Fruit fly (Drosophila melanogaster) whole organism, embryonic: Measurements from ENCODE around the gene CG8907.

Experiments used
- Abd-B ChIP-seq: fragments of 200-800 bp; sonication (Bioruptor generic); optimal IDR thresholded peaks from 2 replicates; lab custom pipeline; 2018; ENCODE audit warnings: missing biosample characterization, mild to moderate bottlenecking, missing genetic modification characterization, moderate library complexity
- Atf3 ChIP-seq: fragments of 200-800 bp; sonication (Bioruptor generic); optimal IDR thresholded peaks from 3 replicates; lab custom pipeline; 2016; ENCODE audit warnings: missing biosample characterization, missing genetic modification characterization
- B-H1 ChIP-seq: fragments of 200-800 bp; sonication (Bioruptor generic); IDR thresholded peaks from 3 replicates; pipeline ENCODE4 v1.3.6; 2022; ENCODE audit warnings: missing biosample characterization, missing genetic modification characterization
- B-H2 ChIP-seq: fragments of 200-800 bp; sonication (Bioruptor generic); optimal IDR thresholded peaks from 2 replicates; lab custom pipeline; 2018; ENCODE audit warnings: missing biosample characterization, mild to moderate bottlenecking, missing genetic modification characterization
- Bteb2 ChIP-seq: fragments of 200-800 bp; sonication (Bioruptor generic); optimal IDR thresholded peaks from 2 replicates; lab custom pipeline; 2016; ENCODE audit warnings: missing biosample characterization, missing genetic modification characterization
- CG10267 ChIP-seq: fragments of 200-800 bp; sonication (Bioruptor generic); optimal IDR thresholded peaks from 2 replicates; lab custom pipeline; 2018; ENCODE audit warnings: missing biosample characterization, mild to moderate bottlenecking, missing genetic modification characterization, moderate library complexity
- CG12155 ChIP-seq: fragments of 200-800 bp; sonication (Bioruptor generic); optimal IDR thresholded peaks from 3 replicates; lab custom pipeline; 2016; ENCODE audit warnings: missing biosample characterization, missing genetic modification characterization
- CG12659 ChIP-seq: fragments of 200-800 bp; sonication (Bioruptor generic); optimal IDR thresholded peaks from 3 replicates; lab custom pipeline; 2017; ENCODE audit warnings: mild to moderate bottlenecking, missing biosample characterization, missing genetic modification reagents, missing genetic modification characterization
- CG12942 ChIP-seq: fragments of 200-800 bp; sonication (Bioruptor generic); optimal IDR thresholded peaks from 3 replicates; lab custom pipeline; 2016; ENCODE audit warnings: missing biosample characterization, missing genetic modification characterization
- CG13296 ChIP-seq: fragments of 200-800 bp; sonication (Bioruptor generic); optimal IDR thresholded peaks from 3 replicates; lab custom pipeline; 2018; ENCODE audit warnings: missing biosample characterization, mild to moderate bottlenecking, missing genetic modification characterization
- CG13775 ChIP-seq: fragments of 200-800 bp; sonication (Bioruptor generic); optimal IDR thresholded peaks from 3 replicates; lab custom pipeline; 2017; ENCODE audit warnings: missing biosample characterization, mild to moderate bottlenecking, missing genetic modification characterization
- CG16779 ChIP-seq: fragments of 200-800 bp; sonication (Bioruptor generic); IDR thresholded peaks from 2 replicates; pipeline ENCODE4 v1.3.6; 2022; ENCODE audit warnings: missing biosample characterization, missing genetic modification characterization
- CG17612 ChIP-seq: fragments of 200-800 bp; sonication (Bioruptor generic); IDR thresholded peaks from 2 replicates; pipeline ENCODE4 v1.3.6; 2022; ENCODE audit warnings: missing biosample characterization, missing genetic modification characterization
- CG17829 ChIP-seq: fragments of 200-800 bp; optimal IDR thresholded peaks from 2 replicates; lab custom pipeline; 2019; ENCODE audit warnings: missing biosample characterization, mild to moderate bottlenecking, missing genetic modification characterization, moderate library complexity
- CG2120 ChIP-seq: fragments of 200-800 bp; sonication (Bioruptor generic); optimal IDR thresholded peaks from 3 replicates; lab custom pipeline; 2016; ENCODE audit warnings: missing biosample characterization, missing genetic modification characterization
- CG3995 ChIP-seq: fragments of 200-800 bp; sonication (Bioruptor generic); optimal IDR thresholded peaks from 3 replicates; lab custom pipeline; 2016; ENCODE audit warnings: missing biosample characterization, missing genetic modification characterization
- CG4404 ChIP-seq: fragments of 200-800 bp; sonication (Bioruptor generic); IDR thresholded peaks from 2 replicates; pipeline ENCODE4 v1.3.6; 2022; ENCODE audit warnings: missing biosample characterization, missing genetic modification characterization
- CG4424 ChIP-seq: fragments of 200-800 bp; sonication (Bioruptor generic); optimal IDR thresholded peaks from 3 replicates; lab custom pipeline; 2016; ENCODE audit warnings: missing biosample characterization, missing genetic modification characterization
- CG4854 ChIP-seq: fragments of 200-800 bp; sonication (Bioruptor generic); optimal IDR thresholded peaks from 2 replicates; lab custom pipeline; 2016; ENCODE audit warnings: missing biosample characterization, missing genetic modification characterization, inconsistent platforms
- CG5245 ChIP-seq: fragments of 200-800 bp; sonication (Bioruptor generic); optimal IDR thresholded peaks from 3 replicates; lab custom pipeline; 2016; ENCODE audit warnings: missing biosample characterization, missing genetic modification characterization
- CG6765 ChIP-seq: fragments of 200-800 bp; sonication (Bioruptor generic); optimal IDR thresholded peaks from 3 replicates; lab custom pipeline; 2017; ENCODE audit warnings: missing biosample characterization, mild to moderate bottlenecking, missing genetic modification characterization
- CHES-1-like ChIP-seq: fragments of 200-800 bp; sonication (Bioruptor generic); optimal IDR thresholded peaks from 2 replicates; lab custom pipeline; 2016; ENCODE audit warnings: missing biosample characterization, missing genetic modification characterization
- Dad ChIP-seq: fragments of 200-800 bp; sonication (Bioruptor generic); optimal IDR thresholded peaks from 3 replicates; lab custom pipeline; 2016; ENCODE audit warnings: missing biosample characterization, missing genetic modification characterization
- Deaf1 ChIP-seq: fragments of 200-800 bp; optimal IDR thresholded peaks from 3 replicates; lab custom pipeline; 2019; ENCODE audit warnings: missing biosample characterization, mild to moderate bottlenecking, missing genetic modification characterization, moderate library complexity
- Fer2 ChIP-seq: fragments of 200-800 bp; sonication (Bioruptor generic); optimal IDR thresholded peaks from 2 replicates; lab custom pipeline; 2018; ENCODE audit warnings: missing biosample characterization, mild to moderate bottlenecking, missing genetic modification characterization, moderate library complexity
- HLHmδ ChIP-seq: fragments of 200-800 bp; sonication (Bioruptor generic); optimal IDR thresholded peaks from 2 replicates; lab custom pipeline; 2018; ENCODE audit warnings: missing biosample characterization, mild to moderate bottlenecking, missing genetic modification characterization, moderate library complexity
- Hmx ChIP-seq: fragments of 200-800 bp; sonication (Bioruptor generic); optimal IDR thresholded peaks from 2 replicates; lab custom pipeline; 2016; ENCODE audit warnings: missing biosample characterization, missing genetic modification characterization
- Hr3 ChIP-seq: fragments of 200-800 bp; sonication (Bioruptor generic); optimal IDR thresholded peaks from 3 replicates; lab custom pipeline; 2016; ENCODE audit warnings: missing biosample characterization, missing genetic modification characterization
- Hr51 ChIP-seq, 2 experiments: fragments of 200-800 bp; sonication (Bioruptor generic); optimal IDR thresholded peaks; 2 replicates in 1 of 2; 3 replicates in 1 of 2; lab custom pipeline; 2016 to 2018; ENCODE audit warnings: missing biosample characterization in 2 of 2, missing genetic modification characterization in 2 of 2, mild to moderate bottlenecking in 1 of 2, moderate library complexity in 1 of 2
- Hsf ChIP-seq: fragments of 200-800 bp; sonication (Bioruptor generic); optimal IDR thresholded peaks from 3 replicates; lab custom pipeline; 2016; ENCODE audit warnings: missing biosample characterization, missing genetic modification characterization
- Mad ChIP-seq: fragments of 200-800 bp; sonication (Bioruptor generic); optimal IDR thresholded peaks from 2 replicates; lab custom pipeline; 2016; ENCODE audit warnings: missing biosample characterization, missing genetic modification characterization
- NC2β ChIP-seq: fragments of 200-800 bp; sonication (Bioruptor generic); optimal IDR thresholded peaks from 2 replicates; lab custom pipeline; 2016; ENCODE audit warnings: missing biosample characterization, missing genetic modification characterization
- Nf-YC ChIP-seq: fragments of 200-800 bp; optimal IDR thresholded peaks from 3 replicates; lab custom pipeline; 2019; ENCODE audit warnings: missing biosample characterization, mild to moderate bottlenecking, missing genetic modification characterization, moderate library complexity
- Sox100B ChIP-seq: fragments of 200-800 bp; sonication (Bioruptor generic); optimal IDR thresholded peaks from 3 replicates; lab custom pipeline; 2018; ENCODE audit warnings: missing biosample characterization, mild to moderate bottlenecking, missing genetic modification characterization
- Vsx1 ChIP-seq: fragments of 200-800 bp; sonication (Bioruptor generic); optimal IDR thresholded peaks from 2 replicates; lab custom pipeline; 2017; ENCODE audit warnings: missing biosample characterization, mild to moderate bottlenecking, missing genetic modification characterization, missing genetic modification reagents
- Xbp1 ChIP-seq: fragments of 200-800 bp; sonication (Bioruptor generic); optimal IDR thresholded peaks from 3 replicates; lab custom pipeline; 2016; ENCODE audit warnings: missing biosample characterization, mild to moderate bottlenecking, missing genetic modification characterization
- bowl ChIP-seq: fragments of 200-800 bp; sonication (Bioruptor generic); IDR thresholded peaks from 2 replicates; pipeline ENCODE4 v1.3.6; 2022; ENCODE audit warnings: missing biosample characterization, missing genetic modification characterization
- bsh ChIP-seq, 2 experiments: fragments of 200-800 bp; sonication (Bioruptor generic); optimal IDR thresholded peaks; 2 replicates each; lab custom pipeline; 2017 to 2018; ENCODE audit warnings: mild to moderate bottlenecking in 2 of 2, missing biosample characterization in 2 of 2, missing genetic modification characterization in 2 of 2, moderate library complexity in 1 of 2
- dati ChIP-seq: fragments of 200-800 bp; sonication (Bioruptor generic); IDR thresholded peaks from 2 replicates; pipeline ENCODE4 v1.3.6; 2022; ENCODE audit warnings: missing biosample characterization, missing genetic modification characterization
- dimm ChIP-seq: fragments of 200-800 bp; sonication (Bioruptor generic); IDR thresholded peaks from 2 replicates; pipeline ENCODE4 v1.3.6; 2022; ENCODE audit warnings: missing biosample characterization, missing genetic modification characterization
- fd64A ChIP-seq: fragments of 200-800 bp; sonication (Bioruptor generic); optimal IDR thresholded peaks from 3 replicates; lab custom pipeline; 2018; ENCODE audit warnings: missing biosample characterization, mild to moderate bottlenecking, missing genetic modification characterization
- fu2 ChIP-seq: fragments of 200-800 bp; sonication (Bioruptor generic); optimal IDR thresholded peaks from 2 replicates; lab custom pipeline; 2016; ENCODE audit warnings: missing biosample characterization, missing genetic modification characterization
- gce ChIP-seq: fragments of 200-800 bp; sonication (Bioruptor generic); IDR thresholded peaks from 3 replicates; pipeline ENCODE4 v1.3.6; 2022; ENCODE audit warnings: missing biosample characterization, missing genetic modification characterization
- h ChIP-seq: fragments of >200 bp; optimal IDR thresholded peaks from 2 replicates; lab custom pipeline; 2017
- insv ChIP-seq, 2 experiments: fragments of 200-800 bp; sonication (Bioruptor generic); optimal IDR thresholded peaks; 3 replicates each; lab custom pipeline; 2016 to 2018; ENCODE audit warnings: missing biosample characterization in 2 of 2, missing genetic modification characterization in 2 of 2
- kah ChIP-seq: fragments of 200-800 bp; sonication (Bioruptor generic); optimal IDR thresholded peaks from 2 replicates; lab custom pipeline; 2018; ENCODE audit warnings: missing biosample characterization, mild to moderate bottlenecking, missing genetic modification characterization
- maf-S ChIP-seq: fragments of 200-800 bp; sonication (Bioruptor generic); optimal IDR thresholded peaks from 2 replicates; lab custom pipeline; 2016; ENCODE audit warnings: missing biosample characterization, missing genetic modification characterization
- mam ChIP-seq: fragments of 200-800 bp; sonication (Bioruptor generic); optimal IDR thresholded peaks from 3 replicates; lab custom pipeline; 2016; ENCODE audit warnings: missing biosample characterization, missing genetic modification characterization
- pzg ChIP-seq: fragments of 200-800 bp; sonication (Bioruptor generic); optimal IDR thresholded peaks from 3 replicates; lab custom pipeline; 2018; ENCODE audit warnings: missing biosample characterization, mild to moderate bottlenecking, missing genetic modification characterization, moderate library complexity
- slbo ChIP-seq: fragments of 200-800 bp; sonication (Bioruptor generic); IDR thresholded peaks from 2 replicates; pipeline ENCODE4 v1.3.6; 2022; ENCODE audit warnings: missing biosample characterization, missing genetic modification characterization
- sob ChIP-seq: fragments of 200-800 bp; sonication (Bioruptor generic); IDR thresholded peaks from 2 replicates; pipeline ENCODE4 v1.3.6; 2022; ENCODE audit warnings: missing biosample characterization, missing genetic modification characterization
- ttk ChIP-seq: fragments of 200-800 bp; sonication (Bioruptor generic); IDR thresholded peaks from 2 replicates; pipeline ENCODE4 v2.1.2; 2022; ENCODE audit warnings: missing biosample characterization, missing genetic modification characterization
- unpg ChIP-seq: fragments of 200-800 bp; sonication (Bioruptor generic); optimal IDR thresholded peaks from 3 replicates; lab custom pipeline; 2018; ENCODE audit warnings: missing biosample characterization, mild to moderate bottlenecking, missing genetic modification characterization, moderate library complexity

Gene CG8907

DNA sequence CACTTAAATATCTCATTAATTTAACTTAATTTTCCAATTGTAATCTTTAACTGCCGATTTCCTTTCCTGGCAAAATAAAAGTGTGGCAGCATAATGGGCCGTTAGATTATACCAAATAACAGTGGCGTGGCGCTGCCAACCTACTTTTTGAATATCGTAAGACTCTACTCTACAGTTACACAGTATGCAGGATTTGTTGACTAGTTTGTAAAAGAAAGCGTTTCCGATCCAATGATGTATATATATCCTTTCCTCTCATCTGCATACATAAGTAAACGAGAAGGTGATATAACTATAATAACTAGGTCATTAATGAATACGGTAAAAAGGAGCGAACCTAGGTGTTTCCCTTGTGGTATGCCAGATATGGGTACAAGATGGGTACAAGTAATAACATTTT, 16.3 kb upstream of the CG8907 start, which contains the start of gene EMC2B (continued):
- TF ChIP-seq CHES-1-like (no peak), fd64A (no peak), CG4404 (GFP tag; lab: Robert Waterston, UW) (no peak), bowl (GFP tag; lab: Robert Waterston, UW) (no peak), CG17829 (tag; lab: Kevin White, UChicago) (peak; percentile 68), CG12155 (GFP tag; lab: Kevin White, UChicago) (peak; percentile 39), CG10267 (tag; lab: Kevin White, UChicago) (peak; percentile 29), Deaf1 (tag; lab: Kevin White, UChicago) (no peak), CG4854 (GFP tag; lab: Kevin White, UChicago) (no peak), gce (GFP tag; lab: Robert Waterston, UW) (no peak), Hsf (peak; percentile 53), CG13296 (no peak), ttk (no peak), Xbp1 (GFP tag; lab: Kevin White, UChicago) (peak; percentile 38), kah (GFP tag; lab: Kevin White, UChicago) (no peak), Vsx1 (GFP tag; lab: Kevin White, UChicago) (no peak), Hr3 (GFP tag; lab: Kevin White, UChicago) (peak; percentile 39), Atf3 (GFP tag; lab: Kevin White, UChicago) (no peak), Fer2 (no peak), CG4424 (GFP tag; lab: Kevin White, UChicago) (peak; percentile 5), maf-S (peak; percentile 33), HLHmδ (no peak), Bteb2 (GFP tag; lab: Kevin White, UChicago) (peak; percentile 10), slbo (no peak), bsh (GFP tag; optimal IDR thresholded peaks at IDR 0.05; lab: Kevin White, UChicago) (peak in 1 of 2 experiments; percentile 8), CG2120 (GFP tag; lab: Kevin White, UChicago) (peak; percentile 69), Sox100B (GFP tag; lab: Kevin White, UChicago) (no peak), insv (GFP tag; optimal IDR thresholded peaks at IDR 0.05; lab: Kevin White, UChicago) (peak in 1 of 2 experiments; percentile 52), B-H1 (GFP tag; lab: Robert Waterston, UW) (no peak), B-H2 (GFP tag; lab: Kevin White, UChicago) (peak; percentile 44), CG16779 (GFP tag; lab: Robert Waterston, UW) (no peak), sob (GFP tag; lab: Robert Waterston, UW) (no peak), CG12942 (GFP tag; lab: Kevin White, UChicago) (no peak), CG13775 (GFP tag; lab: Kevin White, UChicago) (peak; percentile 37), CG17612 (GFP tag; lab: Robert Waterston, UW) (no peak), Hmx (GFP tag; lab: Kevin White, UChicago) (no peak), unpg (GFP tag; lab: Kevin White, UChicago) (peak; percentile 52), pzg (peak; percentile 71), h (no peak), Dad (no peak), CG5245 (GFP tag; lab: Kevin White, UChicago) (no peak), Mad (GFP tag; lab: Kevin White, UChicago) (no peak), mam (peak; percentile 56), Hr51 (GFP tag; optimal IDR thresholded peaks at IDR 0.05; lab: Kevin White, UChicago) (peak in 1 of 2 experiments; percentile 16), Nf-YC (tag; lab: Kevin White, UChicago) (peak; percentile 41), fu2 (GFP tag; lab: Kevin White, UChicago) (no peak), CG3995 (GFP tag; lab: Kevin White, UChicago) (peak; percentile 2), CG12659 (GFP tag; lab: Kevin White, UChicago) (peak; percentile 65), NC2β (peak; percentile 17), Abd-B (GFP tag; lab: Kevin White, UChicago) (peak; percentile 62), CG6765 (GFP tag; lab: Kevin White, UChicago) (no peak), dati (GFP tag; lab: Robert Waterston, UW) (no peak), dimm (no peak)
